Fruit fly (Drosophila melanogaster) whole organism: ENCODE results near the gene FER.

ENCODE experiments used
- CG8478 ChIP-seq: fragments of >200 bp; optimal IDR thresholded peaks from 2 replicates; lab custom pipeline; 2018; ENCODE audit warnings: inconsistent platforms
- Dll ChIP-seq: fragments of >200 bp; optimal IDR thresholded peaks from 2 replicates; lab custom pipeline; 2017
- EcR ChIP-seq, 2 experiments: fragments of >200 bp; optimal IDR thresholded peaks; 2 replicates each; lab custom pipeline; 2017; ENCODE audit warnings: missing biosample characterization in 2 of 2, missing genetic modification characterization in 2 of 2, missing genetic modification reagents in 2 of 2
- pan ChIP-seq: fragments of >200 bp; optimal IDR thresholded peaks from 2 replicates; lab custom pipeline; 2017
- psq ChIP-seq: fragments of >200 bp; optimal IDR thresholded peaks from 2 replicates; lab custom pipeline; 2017
- usp ChIP-seq: fragments of >200 bp; optimal IDR thresholded peaks from 2 replicates; lab custom pipeline; 2017; ENCODE audit warnings: missing biosample characterization, missing genetic modification characterization, mixed read lengths

FER gene

DNA sequence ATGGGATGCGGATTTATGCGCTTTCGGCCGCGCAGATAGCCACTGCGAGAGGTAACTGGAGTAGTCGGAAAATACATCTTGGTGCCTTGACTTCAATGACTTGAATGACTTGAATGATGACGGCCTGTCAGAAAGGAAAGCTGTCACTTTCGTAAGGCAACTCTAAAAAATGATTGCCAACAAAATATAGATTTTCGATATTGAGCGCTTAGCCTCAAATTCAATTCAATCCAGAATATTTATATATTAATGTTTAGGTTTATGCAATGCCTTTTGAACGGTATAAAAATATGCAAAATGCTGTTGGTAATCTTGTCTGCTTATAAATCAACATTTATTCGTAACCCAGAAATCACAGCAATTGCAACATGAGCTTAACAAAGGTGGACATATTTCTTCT, 13.7 kb upstream of the FER start, which contains the start of gene CG44261:
Gene CG44261 (minus strand): TSS at position 101 of the 400 bp plus-strand sequence.
- TF ChIP-seq pan (no peak), psq (lab: Kevin White, UChicago) (no peak), Dll (lab: Kevin White, UChicago) (no peak), CG8478 (lab: Kevin White, UChicago) (no peak), usp (GFP tag; lab: Kevin White, UChicago) (no peak), EcR (GFP tag; optimal IDR thresholded peaks at IDR 0.05; lab: Kevin White, UChicago) (no peak)

dm6 chr3R:9404104-9404512, 9.8 kb upstream of the FER start, which contains the start of the genes CG9356, BBIP1 and CG8135:
CG9356 (minus strand) TSS chr3R:9404269.
BBIP1 (plus strand) TSS chr3R:9404385.
CG8135 (plus strand) TSS chr3R:9404385.
- TF ChIP-seq Dll (lab: Kevin White, UChicago) (no peak), psq (lab: Kevin White, UChicago) (no peak), CG8478 (lab: Kevin White, UChicago) (no peak), usp (GFP tag; lab: Kevin White, UChicago) (no peak), pan (no peak), EcR (GFP tag; optimal IDR thresholded peaks at IDR 0.05; lab: Kevin White, UChicago) (no peak)

- TF ChIP-seq pan (no peak), usp (GFP tag; lab: Kevin White, UChicago) (no peak), psq (lab: Kevin White, UChicago) (no peak), CG8478 (lab: Kevin White, UChicago) (no peak), Dll (lab: Kevin White, UChicago) (no peak), EcR (GFP tag; optimal IDR thresholded peaks at IDR 0.05; lab: Kevin White, UChicago) (no peak)
Measured at dm6 chr3R:9401127-9401603, 6.8 kb upstream of the FER start, which contains the start of the genes RpL34b and CG8132. RpL34b (minus strand) TSS chr3R:9401226. CG8132 (plus strand) TSS chr3R:9401495.

dm6 chr3R:9399951-9400392, 5.6 kb upstream of the FER start, which contains the start of gene CG34117:
CG34117 (minus strand) TSS chr3R:9400053.
- TF ChIP-seq usp (GFP tag; lab: Kevin White, UChicago) (no peak), Dll (lab: Kevin White, UChicago) (no peak), CG8478 (lab: Kevin White, UChicago) (no peak), pan (no peak), psq (lab: Kevin White, UChicago) (no peak), EcR (GFP tag; optimal IDR thresholded peaks at IDR 0.05; lab: Kevin White, UChicago) (no peak)

DNA sequence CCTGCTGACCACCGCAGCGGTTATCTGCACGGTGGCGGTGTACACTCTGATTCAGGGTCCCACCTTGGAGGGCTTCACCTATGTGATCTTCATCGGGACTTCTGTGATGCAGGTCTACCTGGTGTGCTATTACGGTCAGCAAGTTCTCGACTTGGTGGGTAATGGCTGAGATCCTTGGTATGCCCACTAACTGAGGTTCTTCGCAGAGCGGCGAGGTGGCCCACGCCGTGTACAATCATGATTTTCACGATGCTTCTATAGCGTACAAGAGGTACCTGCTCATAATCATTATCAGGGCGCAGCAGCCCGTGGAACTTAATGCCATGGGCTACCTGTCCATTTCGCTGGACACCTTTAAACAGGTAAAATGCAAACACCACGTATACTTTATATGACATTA, 4.7 kb upstream of the FER start:
- TF ChIP-seq pan = no peak

- TF ChIP-seq usp (GFP tag; lab: Kevin White, UChicago) (no peak), pan (no peak)
Measured at dm6 chr3R:9397890-9398289, 3.5 kb upstream of the FER start, which contains the start of gene Or85f. Or85f (plus strand) TSS chr3R:9398190.

dm6 chr3R:9395998-9396397, 1.7 kb upstream of the FER start:
- TF ChIP-seq pan (no peak), CG8478 (lab: Kevin White, UChicago) (no peak), EcR (GFP tag; optimal IDR thresholded peaks at IDR 0.05; lab: Kevin White, UChicago) (no peak), psq (lab: Kevin White, UChicago) (no peak)

dm6 chr3R:9393542-9394025, 762 bp downstream of the FER start:
- TF ChIP-seq usp (GFP tag; lab: Kevin White, UChicago) (no peak), EcR (GFP tag; optimal IDR thresholded peaks at IDR 0.05; lab: Kevin White, UChicago) (no peak), Dll (lab: Kevin White, UChicago) (no peak), pan (no peak), psq (lab: Kevin White, UChicago) (no peak), CG8478 (lab: Kevin White, UChicago) (no peak)

dm6 chr3R:9392421-9392820, 1.9 kb downstream of the FER start:
- no peak for TF ChIP-seq CG8478 (lab: Kevin White, UChicago)
- TF ChIP-seq usp (GFP tag; lab: Kevin White, UChicago) = no peak
- TF ChIP-seq EcR (GFP tag; optimal IDR thresholded peaks at IDR 0.05; lab: Kevin White, UChicago) = no peak
- no peak for TF ChIP-seq psq (lab: Kevin White, UChicago)
- TF ChIP-seq Dll (lab: Kevin White, UChicago) = no peak
- TF ChIP-seq pan = no peak

dm6 chr3R:9390201-9390600, 4.1 kb downstream of the FER start:
- no peak for TF ChIP-seq psq (lab: Kevin White, UChicago)
- no peak for TF ChIP-seq CG8478 (lab: Kevin White, UChicago)
- no peak for TF ChIP-seq pan
- TF ChIP-seq usp (GFP tag; lab: Kevin White, UChicago) = no peak
- TF ChIP-seq Dll (lab: Kevin White, UChicago) = no peak
- TF ChIP-seq EcR (GFP tag; optimal IDR thresholded peaks at IDR 0.05; lab: Kevin White, UChicago) = no peak

- TF ChIP-seq pan = no peak
- TF ChIP-seq Dll (lab: Kevin White, UChicago) = no peak
- no peak for TF ChIP-seq EcR (GFP tag; optimal IDR thresholded peaks at IDR 0.05; lab: Kevin White, UChicago)
- TF ChIP-seq usp (GFP tag; lab: Kevin White, UChicago) = no peak
- TF ChIP-seq CG8478 (lab: Kevin White, UChicago) = no peak
- no peak for TF ChIP-seq psq (lab: Kevin White, UChicago)
Measured at dm6 chr3R:9388972-9389371, 5.4 kb downstream of the FER start.

- no peak for TF ChIP-seq usp (GFP tag; lab: Kevin White, UChicago)
- TF ChIP-seq psq (lab: Kevin White, UChicago) = no peak
- TF ChIP-seq Dll (lab: Kevin White, UChicago) = no peak
- TF ChIP-seq pan = no peak
Measured at dm6 chr3R:9388321-9388720, 6.0 kb downstream of the FER start.
